Fruit fly (Drosophila melanogaster) whole organism, embryonic: Measurements from ENCODE around the gene CG2540.

ENCODE experiments used
- Abd-B ChIP-seq: fragments of 200-800 bp; sonication (Bioruptor generic); optimal IDR thresholded peaks from 2 replicates; lab custom pipeline; 2018; ENCODE audit warnings: missing biosample characterization, mild to moderate bottlenecking, missing genetic modification characterization, moderate library complexity
- Blimp-1 ChIP-seq: fragments of 200-800 bp; sonication (Bioruptor generic); optimal IDR thresholded peaks from 3 replicates; lab custom pipeline; 2018; ENCODE audit warnings: missing biosample characterization, missing genetic modification characterization, mild to moderate bottlenecking, moderate library complexity, missing genetic modification reagents
- CG11093 ChIP-seq: fragments of 200-800 bp; sonication (Bioruptor generic); IDR thresholded peaks from 3 replicates; pipeline ENCODE4 v1.3.6; 2022; ENCODE audit warnings: missing biosample characterization, missing genetic modification characterization
- CG11247 ChIP-seq: fragments of 200-800 bp; sonication (Bioruptor generic); IDR thresholded peaks from 2 replicates; pipeline ENCODE4 v1.3.6; 2022; ENCODE audit warnings: missing biosample characterization, missing genetic modification characterization
- CG11560 ChIP-seq: fragments of 200-800 bp; sonication (Bioruptor generic); IDR thresholded peaks from 3 replicates; pipeline ENCODE4 v1.3.6; 2022; ENCODE audit warnings: missing biosample characterization, missing genetic modification characterization
- CG12219 ChIP-seq: fragments of 200-800 bp; sonication (Bioruptor generic); optimal IDR thresholded peaks from 3 replicates; lab custom pipeline; 2018; ENCODE audit warnings: missing biosample characterization, mild to moderate bottlenecking, missing genetic modification characterization
- CG13424 ChIP-seq: fragments of 200-800 bp; sonication (Bioruptor generic); optimal IDR thresholded peaks from 2 replicates; lab custom pipeline; 2019; ENCODE audit warnings: missing biosample characterization, mild to moderate bottlenecking, missing genetic modification characterization, moderate library complexity
- CG14667 ChIP-seq: fragments of 200-800 bp; sonication (Bioruptor generic); IDR thresholded peaks from 2 replicates; pipeline ENCODE4 v1.3.6; 2022; ENCODE audit warnings: missing biosample characterization, missing genetic modification characterization
- CG14710 ChIP-seq: fragments of 200-800 bp; sonication (Bioruptor generic); optimal IDR thresholded peaks from 3 replicates; lab custom pipeline; 2019; ENCODE audit warnings: missing biosample characterization, mild to moderate bottlenecking, missing genetic modification characterization, moderate library complexity
- CG14965 ChIP-seq: fragments of 200-800 bp; sonication (Bioruptor generic); optimal IDR thresholded peaks from 2 replicates; lab custom pipeline; 2016; ENCODE audit warnings: missing biosample characterization, missing genetic modification characterization, borderline replicate concordance
- CG16815 ChIP-seq: fragments of 200-800 bp; sonication (Bioruptor generic); optimal IDR thresholded peaks from 3 replicates; lab custom pipeline; 2017; ENCODE audit warnings: missing biosample characterization, mild to moderate bottlenecking, missing genetic modification characterization
- CG17568 ChIP-seq: fragments of 200-800 bp; sonication (Bioruptor generic); optimal IDR thresholded peaks from 2 replicates; lab custom pipeline; 2018; ENCODE audit warnings: missing biosample characterization, mild to moderate bottlenecking, missing genetic modification characterization, moderate library complexity
- CG17612 ChIP-seq: fragments of 200-800 bp; sonication (Bioruptor generic); IDR thresholded peaks from 2 replicates; pipeline ENCODE4 v1.3.6; 2022; ENCODE audit warnings: missing biosample characterization, missing genetic modification characterization
- CG18599 ChIP-seq: fragments of 200-800 bp; sonication (Bioruptor generic); optimal IDR thresholded peaks from 3 replicates; lab custom pipeline; 2017; ENCODE audit warnings: missing biosample characterization, missing genetic modification characterization, mild to moderate bottlenecking, moderate library complexity, missing genetic modification reagents
- CG32767 ChIP-seq: fragments of 200-800 bp; sonication (Bioruptor generic); IDR thresholded peaks from 2 replicates; pipeline ENCODE4 v1.3.6; 2022; ENCODE audit warnings: missing biosample characterization, missing genetic modification characterization
- CG4282 ChIP-seq: fragments of 200-800 bp; sonication (Bioruptor generic); optimal IDR thresholded peaks from 2 replicates; lab custom pipeline; 2016; ENCODE audit warnings: missing biosample characterization, missing genetic modification characterization
- CG4424 ChIP-seq: fragments of 200-800 bp; sonication (Bioruptor generic); optimal IDR thresholded peaks from 3 replicates; lab custom pipeline; 2016; ENCODE audit warnings: missing biosample characterization, missing genetic modification characterization
- CG4707 ChIP-seq: fragments of 200-800 bp; sonication (Bioruptor generic); optimal IDR thresholded peaks from 2 replicates; lab custom pipeline; 2018; ENCODE audit warnings: missing biosample characterization, mild to moderate bottlenecking, missing genetic modification characterization, moderate library complexity
- CG6272 ChIP-seq: fragments of 200-800 bp; sonication (Bioruptor generic); IDR thresholded peaks from 2 replicates; pipeline ENCODE4 v1.3.6; 2022; ENCODE audit warnings: missing biosample characterization, missing genetic modification characterization
- CG7839 ChIP-seq: fragments of 200-800 bp; sonication (Bioruptor generic); optimal IDR thresholded peaks from 3 replicates; lab custom pipeline; 2018; ENCODE audit warnings: missing biosample characterization, mild to moderate bottlenecking, missing genetic modification characterization, moderate library complexity
- Dfd ChIP-seq, 2 experiments: fragments of >200 bp; optimal IDR thresholded peaks; 2 replicates each; lab custom pipeline; 2017; ENCODE audit warnings: missing biosample characterization in 2 of 2, missing genetic modification characterization in 2 of 2
- Dref ChIP-seq: fragments of 200-800 bp; sonication (Bioruptor generic); IDR thresholded peaks from 2 replicates; pipeline ENCODE4 v1.3.6; 2022; ENCODE audit warnings: missing biosample characterization, missing genetic modification characterization
- Ets97D ChIP-seq: fragments of 200-800 bp; sonication (Bioruptor generic); optimal IDR thresholded peaks from 3 replicates; lab custom pipeline; 2016; ENCODE audit warnings: missing biosample characterization, missing genetic modification characterization
- HLHmδ ChIP-seq: fragments of 200-800 bp; sonication (Bioruptor generic); optimal IDR thresholded peaks from 2 replicates; lab custom pipeline; 2018; ENCODE audit warnings: missing biosample characterization, mild to moderate bottlenecking, missing genetic modification characterization, moderate library complexity
- Lhr ChIP-seq: fragments of 200-800 bp; sonication (Bioruptor generic); optimal IDR thresholded peaks from 3 replicates; lab custom pipeline; 2017; ENCODE audit warnings: mild to moderate bottlenecking, missing biosample characterization, missing genetic modification reagents, missing genetic modification characterization
- NfI ChIP-seq: fragments of 200-800 bp; sonication (Bioruptor generic); optimal IDR thresholded peaks from 3 replicates; lab custom pipeline; 2018; ENCODE audit warnings: missing biosample characterization, mild to moderate bottlenecking, missing genetic modification characterization, moderate library complexity
- Oaz ChIP-seq: fragments of 200-800 bp; sonication (Bioruptor generic); IDR thresholded peaks from 2 replicates; pipeline ENCODE4 v1.3.6; 2022; ENCODE audit warnings: missing biosample characterization, missing genetic modification characterization
- abd-A ChIP-seq: fragments of 200-800 bp; sonication (Bioruptor generic); optimal IDR thresholded peaks from 3 replicates; lab custom pipeline; 2019; ENCODE audit warnings: missing biosample characterization, mild to moderate bottlenecking, missing genetic modification characterization, moderate library complexity
- amos ChIP-seq: fragments of 200-800 bp; sonication (Bioruptor generic); IDR thresholded peaks from 2 replicates; pipeline ENCODE4 v1.3.6; 2022; ENCODE audit warnings: missing biosample characterization, missing genetic modification characterization; ENCODE audit not compliant: partially characterized antibody
- bcd ChIP-seq: fragments of 200-800 bp; sonication (Bioruptor generic); optimal IDR thresholded peaks from 2 replicates; lab custom pipeline; 2017; ENCODE audit warnings: missing biosample characterization, mild to moderate bottlenecking, missing genetic modification characterization
- caup ChIP-seq: fragments of 200-800 bp; sonication (Bioruptor generic); optimal IDR thresholded peaks from 3 replicates; lab custom pipeline; 2017; ENCODE audit warnings: missing biosample characterization, mild to moderate bottlenecking, missing genetic modification characterization, moderate library complexity; ENCODE audit not compliant: severe bottlenecking
- croc ChIP-seq: fragments of 200-800 bp; sonication (Bioruptor generic); conservative IDR thresholded peaks from 3 replicates; pipeline ENCODE4 v1.3.6; 2022; ENCODE audit warnings: missing biosample characterization, missing genetic modification characterization
- danr ChIP-seq: fragments of 200-800 bp; sonication (Bioruptor generic); IDR thresholded peaks from 2 replicates; pipeline ENCODE4 v1.3.6; 2022; ENCODE audit warnings: missing biosample characterization, missing genetic modification characterization
- fd3F ChIP-seq: fragments of 200-800 bp; sonication (Bioruptor generic); optimal IDR thresholded peaks from 2 replicates; lab custom pipeline; 2018; ENCODE audit warnings: missing biosample characterization, mild to moderate bottlenecking, missing genetic modification characterization, moderate library complexity
- fd64A ChIP-seq: fragments of 200-800 bp; sonication (Bioruptor generic); optimal IDR thresholded peaks from 3 replicates; lab custom pipeline; 2018; ENCODE audit warnings: missing biosample characterization, mild to moderate bottlenecking, missing genetic modification characterization
- fu2 ChIP-seq: fragments of 200-800 bp; sonication (Bioruptor generic); optimal IDR thresholded peaks from 2 replicates; lab custom pipeline; 2016; ENCODE audit warnings: missing biosample characterization, missing genetic modification characterization
- h ChIP-seq: fragments of >200 bp; optimal IDR thresholded peaks from 2 replicates; lab custom pipeline; 2017
- ken ChIP-seq: fragments of 200-800 bp; sonication (Bioruptor generic); IDR thresholded peaks from 3 replicates; pipeline ENCODE4 v1.3.6; 2022; ENCODE audit warnings: missing biosample characterization, missing genetic modification characterization
- lov ChIP-seq, 2 experiments: fragments of 200-800 bp in 1 of 2; fragments of >200 bp in 1 of 2; sonication (Bioruptor generic) in 1 of 2; IDR thresholded peaks in 1 of 2; optimal IDR thresholded peaks in 1 of 2; 2 replicates in 1 of 2; 3 replicates in 1 of 2; pipeline versions ENCODE4 v1.3.6 to Lab custom; 2017 to 2022; ENCODE audit warnings: missing biosample characterization in 1 of 2, missing genetic modification characterization in 1 of 2
- nerfin-1 ChIP-seq: fragments of 200-800 bp; sonication (Bioruptor generic); optimal IDR thresholded peaks from 3 replicates; lab custom pipeline; 2019; ENCODE audit warnings: missing biosample characterization, mild to moderate bottlenecking, missing genetic modification characterization, moderate library complexity
- pum ChIP-seq: fragments of 200-800 bp; sonication (Bioruptor generic); optimal IDR thresholded peaks from 2 replicates; lab custom pipeline; 2016; ENCODE audit warnings: missing biosample characterization, missing genetic modification characterization
- repo ChIP-seq: fragments of 200-800 bp; sonication (Bioruptor generic); optimal IDR thresholded peaks from 2 replicates; lab custom pipeline; 2016; ENCODE audit warnings: missing biosample characterization, missing genetic modification characterization
- sd ChIP-seq: fragments of 200-800 bp; sonication (Bioruptor generic); optimal IDR thresholded peaks from 3 replicates; lab custom pipeline; 2018; ENCODE audit warnings: missing biosample characterization, mild to moderate bottlenecking, missing genetic modification characterization, moderate library complexity
- sens-2 ChIP-seq: fragments of 200-800 bp; sonication (Bioruptor generic); IDR thresholded peaks from 2 replicates; pipeline ENCODE4 v1.3.6; 2022; ENCODE audit warnings: missing biosample characterization, missing genetic modification characterization
- slp2 ChIP-seq: fragments of 200-800 bp; sonication (Bioruptor generic); optimal IDR thresholded peaks from 2 replicates; lab custom pipeline; 2016; ENCODE audit warnings: missing biosample characterization, missing genetic modification characterization
- sna ChIP-seq: fragments of 200-800 bp; sonication (Bioruptor generic); IDR thresholded peaks from 2 replicates; pipeline ENCODE4 v1.3.6; 2022; ENCODE audit warnings: missing biosample characterization, missing genetic modification characterization; ENCODE audit not compliant: partially characterized antibody
- tup ChIP-seq: fragments of 200-800 bp; sonication (Bioruptor generic); optimal IDR thresholded peaks from 2 replicates; lab custom pipeline; 2016; ENCODE audit warnings: missing biosample characterization, mild to moderate bottlenecking, missing genetic modification characterization, moderate library complexity

CG2540 gene

DNA sequence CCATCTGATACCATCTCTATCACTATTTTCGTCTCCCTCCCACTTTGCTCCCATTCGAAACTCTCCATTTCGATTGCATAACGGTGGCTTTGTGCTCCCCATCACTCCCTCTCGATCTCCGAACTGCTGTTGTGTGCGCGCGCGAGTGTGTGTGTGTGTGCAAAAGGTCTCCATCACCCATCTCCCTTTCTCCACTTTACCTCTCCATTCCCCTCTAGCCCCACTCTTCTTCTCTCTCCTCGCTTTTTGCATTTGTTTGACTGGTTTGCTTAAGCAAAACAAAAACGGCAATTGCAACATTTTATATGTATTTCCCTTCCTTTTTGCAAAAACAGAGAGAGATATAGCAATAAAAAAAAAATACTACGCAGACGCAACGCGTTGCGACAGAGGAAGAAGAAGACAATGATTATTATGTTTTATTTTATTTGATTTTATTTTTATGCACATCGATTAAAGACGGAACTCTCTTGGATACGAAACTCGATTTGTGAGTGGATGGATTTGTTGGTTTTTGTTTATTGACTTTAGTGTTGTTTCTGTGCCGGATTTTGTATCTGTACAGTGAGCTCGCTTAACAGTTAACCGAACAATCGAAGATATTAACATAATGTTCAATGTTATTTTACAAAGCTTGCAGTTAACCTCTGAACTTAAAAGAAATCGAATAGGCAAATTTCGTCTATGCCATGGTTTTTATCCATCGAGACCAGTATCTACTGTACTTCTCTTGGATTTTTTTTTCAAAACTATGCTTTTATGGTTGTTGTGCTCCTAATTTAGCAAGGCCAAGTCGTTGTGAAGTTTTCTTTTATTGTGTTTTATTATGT lies 40.2 kb downstream of the CG2540 start (continued):
- peak; percentile 62 for TF ChIP-seq CG11247
- peak; percentile 47; the same call in 1 of the 2 replicates for TF ChIP-seq Oaz (GFP tag; lab: Robert Waterston, UW)
- no peak for TF ChIP-seq sens-2 (GFP tag; lab: Robert Waterston, UW)
- TF ChIP-seq CG11093 (GFP tag; lab: Robert Waterston, UW), result peak; percentile 44; the same call in 1 of the 3 replicates
- TF ChIP-seq abd-A (tag; lab: Kevin White, UChicago), result no peak
- peak; percentile 74 for TF ChIP-seq Blimp-1
- TF ChIP-seq ken (GFP tag; lab: Robert Waterston, UW), result peak; percentile 67; the same call in 2 of the 3 replicates
- peak; percentile 52 for TF ChIP-seq nerfin-1 (tag; lab: Kevin White, UChicago)
- peak; percentile 6 for TF ChIP-seq CG4707 (GFP tag; lab: Kevin White, UChicago)
- peak; percentile 27 for TF ChIP-seq sd (tag; lab: Kevin White, UChicago)
- TF ChIP-seq amos (GFP tag; lab: Robert Waterston, UW), result no peak
- peak; percentile 67 for TF ChIP-seq caup (GFP tag; lab: Kevin White, UChicago)
- TF ChIP-seq CG12219, result peak; percentile 65
- no peak for TF ChIP-seq Ets97D
- peak; percentile 73 for TF ChIP-seq fd3F
- no peak for TF ChIP-seq CG4282 (GFP tag; lab: Kevin White, UChicago)
- TF ChIP-seq h (lab: Kevin White, UChicago), result no peak
- peak; percentile 70 for TF ChIP-seq CG17568
- TF ChIP-seq Dfd (GFP tag; optimal IDR thresholded peaks at IDR 0.05; lab: Kevin White, UChicago), result no peak
- TF ChIP-seq CG18599 (GFP tag; lab: Kevin White, UChicago), result peak; percentile 74
- TF ChIP-seq CG6272 (GFP tag; lab: Robert Waterston, UW), result peak; percentile 47
- TF ChIP-seq CG4424, result peak; percentile 55
- peak; percentile 63; the same call in 1 of the 2 replicates for TF ChIP-seq CG14667 (GFP tag; lab: Robert Waterston, UW)
- peak; percentile 80 for TF ChIP-seq CG7839 (tag; lab: Kevin White, UChicago)
- TF ChIP-seq NfI (GFP tag; lab: Kevin White, UChicago), result peak; percentile 73
- TF ChIP-seq croc (GFP tag; lab: Robert Waterston, UW), result no peak; the same call in 2 of the 3 replicates
- peak; percentile 52; the same call in 1 of the 2 replicates for TF ChIP-seq CG17612 (GFP tag; lab: Robert Waterston, UW)
- peak; percentile 36 for TF ChIP-seq Abd-B (GFP tag; lab: Kevin White, UChicago)
- TF ChIP-seq sna (GFP tag; lab: Robert Waterston, UW), result no peak
- no peak for TF ChIP-seq lov (optimal IDR thresholded peaks at IDR 0.05; lab: Kevin White, UChicago)
- TF ChIP-seq lov (GFP tag; IDR thresholded peaks at IDR 0.05; lab: Robert Waterston, UW), result 0 out of 3 replicates have a peak, but pooled peaks have one; percentile 45
- no peak for TF ChIP-seq fd64A
- peak; percentile 17 for TF ChIP-seq CG16815 (GFP tag; lab: Kevin White, UChicago)
- TF ChIP-seq HLHmδ (GFP tag; lab: Kevin White, UChicago), result no peak
- TF ChIP-seq CG32767 (GFP tag; lab: Robert Waterston, UW), result no peak
- peak; percentile 55 for TF ChIP-seq bcd (GFP tag; lab: Kevin White, UChicago)
- TF ChIP-seq CG11560, result no peak
- no peak for TF ChIP-seq Lhr (GFP tag; lab: Kevin White, UChicago)
- TF ChIP-seq CG13424 (tag; lab: Kevin White, UChicago), result peak; percentile 73
- TF ChIP-seq tup, result no peak
- no peak for TF ChIP-seq danr (GFP tag; lab: Robert Waterston, UW)
- TF ChIP-seq repo (GFP tag; lab: Kevin White, UChicago), result no peak
- peak; percentile 26 for TF ChIP-seq slp2 (GFP tag; lab: Kevin White, UChicago)
- peak; percentile 46 for TF ChIP-seq fu2 (GFP tag; lab: Kevin White, UChicago)
- TF ChIP-seq pum (GFP tag; lab: Kevin White, UChicago), result peak; percentile 47
- no peak for TF ChIP-seq Dref
- peak; percentile 16 for TF ChIP-seq CG14710 (tag; lab: Kevin White, UChicago)
- TF ChIP-seq CG14965 (GFP tag; lab: Kevin White, UChicago), result no peak
